Fruit fly (Drosophila melanogaster): ENCODE measurements around the gene Ipk2.

Gene Ipk2

DNA sequence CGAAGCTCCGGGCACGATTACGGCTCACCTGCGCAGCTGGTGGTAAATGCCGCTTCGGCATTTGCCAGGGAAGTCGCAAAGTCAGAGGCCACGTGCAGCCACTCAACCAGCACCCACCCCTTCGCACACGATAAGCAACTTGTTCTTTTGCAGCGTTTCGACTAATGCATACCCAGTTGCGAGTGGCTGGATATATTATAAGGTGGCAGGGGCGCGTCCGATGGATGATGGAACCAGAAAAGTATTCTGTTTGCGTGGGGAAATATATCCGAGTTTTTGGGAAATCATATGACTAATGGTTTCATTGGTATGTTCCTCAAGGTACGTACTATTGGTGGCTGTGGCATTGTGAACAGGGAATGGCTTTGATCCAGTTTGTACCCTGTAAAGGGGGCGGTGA is 24.4 kb downstream of the Ipk2 start (continued):
- TF ChIP-seq BtbVII (GFP tag; optimal IDR thresholded peaks at IDR 0.05), result no peak

- TF ChIP-seq Nf-YC (tag; optimal IDR thresholded peaks at IDR 0.05) (peak; percentile 96), CG34376 (GFP tag; optimal IDR thresholded peaks at IDR 0.05) (no peak), Ets65A (GFP tag) (peak; percentile 61), cg (GFP tag; optimal IDR thresholded peaks at IDR 0.05) (peak; percentile 36), Nf-YB (GFP tag; optimal IDR thresholded peaks at IDR 0.05) (peak; percentile 93), tgo (GFP tag; IDR thresholded peaks at IDR 0.05) (no peak), CG1832 (GFP tag; optimal IDR thresholded peaks at IDR 0.05) (peak; percentile 18), Deaf1 (tag; optimal IDR thresholded peaks at IDR 0.05) (peak; percentile 33), CG10321 (GFP tag; IDR thresholded peaks at IDR 0.05) (no peak), CG6683 (GFP tag; optimal IDR thresholded peaks at IDR 0.05) (no peak), nerfin-2 (GFP tag; IDR thresholded peaks at IDR 0.05; ENCODE audit: partially characterized antibody) (no peak), grau (tag; optimal IDR thresholded peaks at IDR 0.05) (no peak), ken (GFP tag; IDR thresholded peaks at IDR 0.05) (no peak), CG4730 (GFP tag; IDR thresholded peaks at IDR 0.05) (no peak), trh (GFP tag; optimal IDR thresholded peaks at IDR 0.05) (no peak), chinmo (GFP tag; IDR thresholded peaks at IDR 0.05; ENCODE audit: partially characterized antibody) (0 out of 4 replicates have a peak, but pooled peaks have one; percentile 13), row (GFP tag; IDR thresholded peaks at IDR 0.05) (no peak), CG30431 (GFP tag; optimal IDR thresholded peaks at IDR 0.05) (no peak), ewg (GFP tag; optimal IDR thresholded peaks at IDR 0.05) (no peak), hbn (GFP tag; IDR thresholded peaks at IDR 0.05; ENCODE audit: partially characterized antibody) (no peak), abd-A (tag; optimal IDR thresholded peaks at IDR 0.05) (no peak), CG7271 (tag; optimal IDR thresholded peaks at IDR 0.05) (no peak)
These were observed 26.1 kb downstream of the Ipk2 start for dm6 chr2L:547978-548377.

- TF ChIP-seq ro (GFP tag; IDR thresholded peaks at IDR 0.05) (no peak), sob (GFP tag; IDR thresholded peaks at IDR 0.05) (0 out of 2 replicates have a peak, but pooled peaks have one; percentile 12), row (GFP tag; IDR thresholded peaks at IDR 0.05) (peak; percentile 13; the same call in 1 of the 3 replicates), CG2889 (GFP tag; IDR thresholded peaks at IDR 0.05) (no peak), Pdp1 (GFP tag; optimal IDR thresholded peaks at IDR 0.05) (no peak), crol (GFP tag; IDR thresholded peaks at IDR 0.05) (peak; percentile 69), dm (GFP tag; optimal IDR thresholded peaks at IDR 0.05) (peak; percentile 32), unc-4 (GFP tag; IDR thresholded peaks at IDR 0.05; ENCODE audit: partially characterized antibody) (peak; percentile 61), CG9932 (GFP tag; IDR thresholded peaks at IDR 0.05) (no peak), Hsf (GFP tag; optimal IDR thresholded peaks at IDR 0.05) (no peak), CG32772 (GFP tag; IDR thresholded peaks at IDR 0.05) (no peak), sens (GFP tag) (peak; percentile 87), CG6272 (GFP tag; IDR thresholded peaks at IDR 0.05) (no peak), Atf-2 (GFP tag; optimal IDR thresholded peaks at IDR 0.05) (no peak), CG1024 (GFP tag; IDR thresholded peaks at IDR 0.05) (no peak), MBD-R2 (GFP tag; IDR thresholded peaks at IDR 0.05) (peak; percentile 62), CG1603 (tag; optimal IDR thresholded peaks at IDR 0.05) (peak; percentile 74), br (optimal IDR thresholded peaks at IDR 0.05) (no peak), Lim3 (GFP tag; IDR thresholded peaks at IDR 0.05) (no peak), az2 (GFP tag; optimal IDR thresholded peaks at IDR 0.05) (no peak), CG14014 (GFP tag; IDR thresholded peaks at IDR 0.05) (no peak), E2f2 (GFP tag; IDR thresholded peaks at IDR 0.05) (peak; percentile 74), chn (GFP tag; optimal IDR thresholded peaks at IDR 0.05) (no peak), dpn (GFP tag; optimal IDR thresholded peaks at IDR 0.05) (no peak), Xbp1 (GFP tag; optimal IDR thresholded peaks at IDR 0.05) (peak; percentile 81), caup (GFP tag; optimal IDR thresholded peaks at IDR 0.05; ENCODE audit: severe bottlenecking) (no peak), BtbVII (GFP tag; optimal IDR thresholded peaks at IDR 0.05) (no peak), Hmr (GFP tag; optimal IDR thresholded peaks at IDR 0.05) (no peak)
These were observed 29.5 kb downstream of the Ipk2 start, which contains the start of the genes Spp and nAChRbeta3 for dm6 chr2L:544444-545179. Spp (minus strand) TSS chr2L:544653. nAChRbeta3 (plus strand) TSS chr2L:545129.

All from whole organism, embryonic.